ENCODE assay signal across 1 fruit fly cellular context in the genomic region with DNA sequence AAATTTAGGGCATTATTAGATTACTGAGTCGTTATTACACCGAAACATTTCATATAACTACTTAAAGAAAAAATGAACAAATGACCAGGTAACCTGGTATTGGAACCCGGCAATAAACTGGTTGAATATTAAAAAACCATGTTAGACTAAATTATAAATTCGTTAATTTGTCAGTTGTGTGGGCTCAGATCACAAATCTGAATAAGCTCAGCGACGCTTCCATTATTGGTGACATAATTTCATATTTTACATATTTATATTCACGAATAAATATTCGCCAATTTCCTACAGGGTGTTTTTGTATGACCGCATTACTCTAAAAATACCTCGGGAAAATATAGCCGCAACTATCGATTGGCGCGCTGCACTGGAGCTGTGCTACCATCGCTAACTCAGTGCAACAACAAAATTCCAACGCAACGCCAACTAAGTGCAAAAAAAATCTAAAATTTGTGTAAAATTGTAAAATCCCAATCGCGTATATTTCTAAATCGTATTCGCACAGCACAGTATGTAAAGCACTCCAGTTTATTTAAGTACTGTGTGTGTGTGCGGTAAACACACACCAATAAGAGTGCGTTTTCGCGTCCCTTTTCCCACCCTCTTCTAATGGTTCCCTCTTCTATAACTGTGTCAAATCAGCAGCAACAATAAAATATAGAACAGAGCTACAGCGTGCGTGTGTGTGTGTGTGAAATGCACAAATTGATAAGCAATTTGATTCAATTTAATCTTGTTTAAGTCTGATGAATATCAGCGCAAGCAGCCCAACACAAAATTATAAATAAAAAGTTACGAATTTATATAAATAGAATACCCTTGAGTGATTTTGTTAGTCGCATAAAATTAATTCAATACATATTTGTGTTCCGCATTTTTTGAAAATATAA.
A peak's percentile ranks its signal among the peaks of the same experiment; 100 is the strongest.
TF ChIP-seq lines count a peak whose summit lies in the region.

Gene CLIP-190 (plus strand): TSS at position 370 of the 890 bp plus-strand sequence.

TF ChIP-seq in whole organism, embryonic, 481 proteins besides CTCF, POLR2A, EP300 and RAD21 (continued from another document and continues in another):
- TF ChIP-seq CG9932 (GFP tag; IDR thresholded peaks at IDR 0.05; lab: Robert Waterston, UW) (peak; percentile 68), CG4617 (GFP tag; optimal IDR thresholded peaks at IDR 0.05; lab: Kevin White, UChicago; ENCODE audit: borderline replicate concordance) (peak; percentile 71), fd3F (GFP tag; optimal IDR thresholded peaks at IDR 0.05; lab: Kevin White, UChicago) (no peak), CG5245 (GFP tag; optimal IDR thresholded peaks at IDR 0.05; lab: Kevin White, UChicago) (no peak), tx (GFP tag; optimal IDR thresholded peaks at IDR 0.05; lab: Kevin White, UChicago) (no peak), CG8290 (GFP tag; optimal IDR thresholded peaks at IDR 0.05; lab: Kevin White, UChicago) (no peak), CG8290 (tag; optimal IDR thresholded peaks at IDR 0.05; lab: Kevin White, UChicago) (peak in 1 of 2 experiments; percentile 54), CG11695 (GFP tag; IDR thresholded peaks at IDR 0.05; lab: Robert Waterston, UW) (no peak), CG16779 (GFP tag; IDR thresholded peaks at IDR 0.05; lab: Robert Waterston, UW) (no peak), zf30C (GFP tag; optimal IDR thresholded peaks at IDR 0.05; lab: Kevin White, UChicago) (no peak), D19B (GFP tag; optimal IDR thresholded peaks at IDR 0.05; lab: Kevin White, UChicago) (no peak), inv (GFP tag; IDR thresholded peaks at IDR 0.05; lab: Robert Waterston, UW; ENCODE audit: partially characterized antibody) (peak; percentile 32; the same call in 1 of the 2 replicates), vvl (GFP tag; IDR thresholded peaks at IDR 0.05; lab: Robert Waterston, UW) (no peak), Hmr (GFP tag; optimal IDR thresholded peaks at IDR 0.05; lab: Kevin White, UChicago) (peak; percentile 10), hb (GFP tag; IDR thresholded peaks at IDR 0.05; lab: Robert Waterston, UW; ENCODE audit: partially characterized antibody) (no peak; the same call in 2 of the 3 replicates), btn (GFP tag; optimal IDR thresholded peaks at IDR 0.05; lab: Kevin White, UChicago) (no peak), Xrp1 (GFP tag; IDR thresholded peaks at IDR 0.05; lab: Robert Waterston, UW) (no peak), Dbx (GFP tag; IDR thresholded peaks at IDR 0.05; lab: Robert Waterston, UW) (0 out of 3 replicates have a peak, but pooled peaks have one; percentile 21), CG30431 (GFP tag; optimal IDR thresholded peaks at IDR 0.05; lab: Kevin White, UChicago) (no peak), CG10543 (GFP tag; optimal IDR thresholded peaks at IDR 0.05; lab: Kevin White, UChicago) (no peak), BEAF-32 (GFP tag; optimal IDR thresholded peaks at IDR 0.05; lab: Kevin White, UChicago) (peak; percentile 85), HHEX (GFP tag; optimal IDR thresholded peaks at IDR 0.05; lab: Kevin White, UChicago) (no peak), CG14050 (GFP tag; IDR thresholded peaks at IDR 0.05; lab: Robert Waterston, UW) (no peak), eyg (GFP tag; optimal IDR thresholded peaks at IDR 0.05; lab: Kevin White, UChicago) (no peak), H15 (GFP tag; IDR thresholded peaks at IDR 0.05; lab: Robert Waterston, UW) (no peak), unpg (GFP tag; optimal IDR thresholded peaks at IDR 0.05; lab: Kevin White, UChicago) (no peak), CG6689 (GFP tag; IDR thresholded peaks at IDR 0.05; lab: Robert Waterston, UW) (no peak), tll (GFP tag; optimal IDR thresholded peaks at IDR 0.05; lab: Kevin White, UChicago) (no peak), sd (tag; optimal IDR thresholded peaks at IDR 0.05; lab: Kevin White, UChicago) (peak; percentile 56), CG6175 (GFP tag; IDR thresholded peaks at IDR 0.05; lab: Robert Waterston, UW) (no peak), CG11560 (tag; IDR thresholded peaks at IDR 0.05; lab: Robert Waterston, UW) (no peak), mirr (GFP tag; optimal IDR thresholded peaks at IDR 0.05; lab: Kevin White, UChicago) (no peak), CG12299 (tag; optimal IDR thresholded peaks at IDR 0.05; lab: Kevin White, UChicago) (no peak), CG33213 (GFP tag; optimal IDR thresholded peaks at IDR 0.05; lab: Kevin White, UChicago) (peak; percentile 47), HLH54F (GFP tag; optimal IDR thresholded peaks at IDR 0.05; lab: Kevin White, UChicago) (peak; percentile 6), Adf1 (GFP tag; IDR thresholded peaks at IDR 0.05; lab: Robert Waterston, UW) (no peak), Oli (tag; optimal IDR thresholded peaks at IDR 0.05; lab: Kevin White, UChicago) (peak; percentile 2), tgo (GFP tag; IDR thresholded peaks at IDR 0.05; lab: Robert Waterston, UW) (0 out of 3 replicates have a peak, but pooled peaks have one; percentile 20), CG30403 (GFP tag; optimal IDR thresholded peaks at IDR 0.05; lab: Kevin White, UChicago) (peak; percentile 27), caup (GFP tag; optimal IDR thresholded peaks at IDR 0.05; lab: Kevin White, UChicago; ENCODE audit: severe bottlenecking) (no peak), Dip3 (GFP tag; optimal IDR thresholded peaks at IDR 0.05; lab: Kevin White, UChicago) (peak; percentile 22), CG7928 (GFP tag; optimal IDR thresholded peaks at IDR 0.05; lab: Kevin White, UChicago) (no peak), CG34422 (GFP tag; IDR thresholded peaks at IDR 0.05; lab: Robert Waterston, UW) (peak; percentile 70; the same call in 2 of the 3 replicates), CG4404 (GFP tag; IDR thresholded peaks at IDR 0.05; lab: Robert Waterston, UW) (no peak), gcm (GFP tag; optimal IDR thresholded peaks at IDR 0.05; lab: Kevin White, UChicago) (no peak), dpn (GFP tag; optimal IDR thresholded peaks at IDR 0.05; lab: Kevin White, UChicago) (peak; percentile 8 to 26), gfzf (GFP tag; optimal IDR thresholded peaks at IDR 0.05; lab: Kevin White, UChicago) (peak; percentile 83), CG10366 (GFP tag; IDR thresholded peaks at IDR 0.05; lab: Robert Waterston, UW) (no peak), CG5180 (GFP tag; optimal IDR thresholded peaks at IDR 0.05; lab: Kevin White, UChicago) (no peak), cg (GFP tag; optimal IDR thresholded peaks at IDR 0.05; lab: Kevin White, UChicago) (peak; percentile 62), h (optimal IDR thresholded peaks at IDR 0.05; lab: Kevin White, UChicago) (no peak), Fer2 (tag; optimal IDR thresholded peaks at IDR 0.05; lab: Kevin White, UChicago) (no peak), trh (GFP tag; optimal IDR thresholded peaks at IDR 0.05; lab: Kevin White, UChicago) (no peak), gcm2 (GFP tag; optimal IDR thresholded peaks at IDR 0.05; lab: Kevin White, UChicago) (no peak), chinmo (GFP tag; IDR thresholded peaks at IDR 0.05; lab: Robert Waterston, UW; ENCODE audit: partially characterized antibody) (peak; percentile 83), Drgx (GFP tag; IDR thresholded peaks at IDR 0.05; lab: Robert Waterston, UW) (no peak), CG6791 (GFP tag; IDR thresholded peaks at IDR 0.05; lab: Robert Waterston, UW; ENCODE audit: partially characterized antibody) (peak; percentile 85), crol (GFP tag; IDR thresholded peaks at IDR 0.05; lab: Robert Waterston, UW) (peak; percentile 81), CG43689 (GFP tag; IDR thresholded peaks at IDR 0.05; lab: Robert Waterston, UW) (no peak), H2.0 (GFP tag; IDR thresholded peaks at IDR 0.05; lab: Robert Waterston, UW) (no peak), Kr (GFP tag; optimal IDR thresholded peaks at IDR 0.05; lab: Kevin White, UChicago) (no peak), Ravus (GFP tag; IDR thresholded peaks at IDR 0.05; lab: Robert Waterston, UW) (no peak), dysf (GFP tag; IDR thresholded peaks at IDR 0.05; lab: Robert Waterston, UW) (0 out of 3 replicates have a peak, but pooled peaks have one; percentile 9), trem (tag; optimal IDR thresholded peaks at IDR 0.05; lab: Kevin White, UChicago) (no peak), fd64A (GFP tag; optimal IDR thresholded peaks at IDR 0.05; lab: Kevin White, UChicago) (no peak), slp2 (GFP tag; optimal IDR thresholded peaks at IDR 0.05; lab: Kevin White, UChicago) (no peak), CG4854 (GFP tag; optimal IDR thresholded peaks at IDR 0.05; lab: Kevin White, UChicago) (no peak), ssp (GFP tag; IDR thresholded peaks at IDR 0.05; lab: Robert Waterston, UW) (no peak), schlank (tag; optimal IDR thresholded peaks at IDR 0.05; lab: Kevin White, UChicago) (no peak), az2 (GFP tag; optimal IDR thresholded peaks at IDR 0.05; lab: Kevin White, UChicago) (no peak), gt (GFP tag; IDR thresholded peaks at IDR 0.05; lab: Robert Waterston, UW) (no peak), CG8388 (GFP tag; optimal IDR thresholded peaks at IDR 0.05; lab: Kevin White, UChicago) (no peak), gro (GFP tag; optimal IDR thresholded peaks at IDR 0.05; lab: Kevin White, UChicago) (no peak), CG3281 (GFP tag; optimal IDR thresholded peaks at IDR 0.05; lab: Kevin White, UChicago) (no peak), Mrtf (GFP tag; IDR thresholded peaks at IDR 0.05; lab: Robert Waterston, UW) (no peak), sens-2 (GFP tag; IDR thresholded peaks at IDR 0.05; lab: Robert Waterston, UW) (no peak), unc-4 (GFP tag; IDR thresholded peaks at IDR 0.05; lab: Robert Waterston, UW; ENCODE audit: partially characterized antibody) (peak; percentile 64), onecut (GFP tag; IDR thresholded peaks at IDR 0.05; lab: Robert Waterston, UW) (no peak), Dek (tag; optimal IDR thresholded peaks at IDR 0.05; lab: Kevin White, UChicago) (no peak), CG6813 (GFP tag; optimal IDR thresholded peaks at IDR 0.05; lab: Kevin White, UChicago) (no peak), CG11247 (GFP tag; IDR thresholded peaks at IDR 0.05; lab: Robert Waterston, UW) (no peak), CG15514 (GFP tag; optimal IDR thresholded peaks at IDR 0.05; lab: Kevin White, UChicago) (no peak), oc (tag; optimal IDR thresholded peaks at IDR 0.05; lab: Kevin White, UChicago) (no peak), Meics (GFP tag; optimal IDR thresholded peaks at IDR 0.05; lab: Kevin White, UChicago) (no peak), Hsf (GFP tag; optimal IDR thresholded peaks at IDR 0.05; lab: Kevin White, UChicago) (peak; percentile 25), corto (GFP tag; optimal IDR thresholded peaks at IDR 0.05; lab: Kevin White, UChicago) (peak; percentile 68), Six4 (GFP tag; optimal IDR thresholded peaks at IDR 0.05; lab: Kevin White, UChicago) (no peak), mld (GFP tag; IDR thresholded peaks at IDR 0.05; lab: Robert Waterston, UW; ENCODE audit: partially characterized antibody) (no peak), CG10979 (tag; optimal IDR thresholded peaks at IDR 0.05; lab: Kevin White, UChicago) (no peak), CG14014 (GFP tag; IDR thresholded peaks at IDR 0.05; lab: Robert Waterston, UW) (no peak), CG7271 (tag; optimal IDR thresholded peaks at IDR 0.05; lab: Kevin White, UChicago) (no peak), Sry-β (GFP tag; optimal IDR thresholded peaks at IDR 0.05; lab: Kevin White, UChicago) (no peak), Elba2 (GFP tag; optimal IDR thresholded peaks at IDR 0.05; lab: Kevin White, UChicago) (peak; percentile 78), seq (GFP tag; IDR thresholded peaks at IDR 0.05; lab: Robert Waterston, UW) (no peak), Jarid2 (GFP tag; optimal IDR thresholded peaks at IDR 0.05; lab: Kevin White, UChicago) (no peak), nau (GFP tag; optimal IDR thresholded peaks at IDR 0.05; lab: Kevin White, UChicago) (no peak), CG14667 (GFP tag; IDR thresholded peaks at IDR 0.05; lab: Robert Waterston, UW) (no peak), MTF-1 (GFP tag; optimal IDR thresholded peaks at IDR 0.05; lab: Kevin White, UChicago; ENCODE audit: borderline replicate concordance) (no peak), disco-r (GFP tag; optimal IDR thresholded peaks at IDR 0.05; lab: Kevin White, UChicago) (no peak), CG4424 (GFP tag; optimal IDR thresholded peaks at IDR 0.05; lab: Kevin White, UChicago) (no peak), D19A (tag; optimal IDR thresholded peaks at IDR 0.05; lab: Kevin White, UChicago) (no peak), CG7556 (GFP tag; optimal IDR thresholded peaks at IDR 0.05; lab: Kevin White, UChicago) (no peak), CG15601 (tag; optimal IDR thresholded peaks at IDR 0.05; lab: Kevin White, UChicago) (no peak), CG12236 (GFP tag; optimal IDR thresholded peaks at IDR 0.05; lab: Kevin White, UChicago) (no peak), Dfd (GFP tag; optimal IDR thresholded peaks at IDR 0.05; lab: Kevin White, UChicago) (no peak), CG3847 (GFP tag; IDR thresholded peaks at IDR 0.05; lab: Robert Waterston, UW) (peak; percentile 13; the same call in 1 of the 2 replicates), z (GFP tag; IDR thresholded peaks at IDR 0.05; lab: Robert Waterston, UW) (no peak), lbe (GFP tag; optimal IDR thresholded peaks at IDR 0.05; lab: Kevin White, UChicago) (no peak), CG7745 (tag; optimal IDR thresholded peaks at IDR 0.05; lab: Kevin White, UChicago) (no peak), CG1602 (GFP tag; optimal IDR thresholded peaks at IDR 0.05; lab: Kevin White, UChicago) (no peak), CG30020 (tag; optimal IDR thresholded peaks at IDR 0.05; lab: Kevin White, UChicago) (no peak), lilli (GFP tag; optimal IDR thresholded peaks at IDR 0.05; lab: Kevin White, UChicago) (peak; percentile 35), ttk (GFP tag; IDR thresholded peaks at IDR 0.05; lab: Robert Waterston, UW) (no peak), Stat92E (GFP tag; optimal IDR thresholded peaks at IDR 0.05; lab: Kevin White, UChicago) (no peak), Dip2 (GFP tag; IDR thresholded peaks at IDR 0.05; lab: Robert Waterston, UW) (no peak), fd96Cb (tag; optimal IDR thresholded peaks at IDR 0.05; lab: Kevin White, UChicago) (no peak), CG12155 (GFP tag; optimal IDR thresholded peaks at IDR 0.05; lab: Kevin White, UChicago) (no peak), Dad (GFP tag; optimal IDR thresholded peaks at IDR 0.05; lab: Kevin White, UChicago) (no peak), Dp (GFP tag; optimal IDR thresholded peaks at IDR 0.05; lab: Kevin White, UChicago) (peak; percentile 58), pros (GFP tag; optimal IDR thresholded peaks at IDR 0.05; lab: Kevin White, UChicago) (no peak), eve (GFP tag; optimal IDR thresholded peaks at IDR 0.05; lab: Kevin White, UChicago) (peak in 1 of 2 experiments; percentile 41), Nf-YA (GFP tag; IDR thresholded peaks at IDR 0.05; lab: Robert Waterston, UW) (no peak), CG17568 (GFP tag; optimal IDR thresholded peaks at IDR 0.05; lab: Kevin White, UChicago) (no peak), Aef1 (GFP tag; IDR thresholded peaks at IDR 0.05; lab: Robert Waterston, UW) (peak; percentile 89)
